Worm (Caenorhabditis elegans): Measurements from ENCODE around the gene F37C12.10.

DNA sequence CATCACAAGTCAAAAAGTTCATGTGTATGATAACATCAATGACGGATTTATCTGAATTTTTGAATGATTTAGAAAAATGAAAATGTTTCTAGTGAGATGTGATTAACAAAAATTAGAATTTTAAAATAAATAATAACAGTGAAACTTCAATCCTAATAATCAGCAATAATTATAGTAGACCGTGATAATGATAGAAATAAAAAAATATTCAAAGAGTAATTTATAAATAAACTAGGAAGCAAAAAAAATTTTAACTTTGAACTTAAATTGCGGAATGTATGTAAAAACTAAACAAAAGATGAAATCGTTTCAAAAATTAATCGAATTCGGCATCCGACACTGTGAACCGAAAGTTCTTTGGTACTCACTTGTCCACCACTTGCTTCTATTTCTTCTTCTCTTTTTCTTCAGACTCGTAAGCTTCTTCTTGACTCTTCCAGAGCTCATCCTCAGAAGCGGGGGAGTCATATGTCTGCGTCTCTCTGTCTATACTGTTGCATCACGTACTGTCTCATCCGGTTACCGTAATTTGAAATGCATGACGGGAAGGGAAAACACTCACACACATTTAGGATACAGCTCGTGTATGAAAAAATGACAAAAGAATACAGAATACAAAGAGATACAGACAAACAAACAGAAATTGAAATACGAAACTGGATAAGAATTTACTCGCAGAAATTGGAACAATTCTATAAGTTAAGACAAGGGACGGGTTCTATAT, 4.9 kb upstream of the F37C12.10 start, which contains the start of gene mec-14:
- no peak for TF ChIP-seq ztf-29 (GFP tag; IDR thresholded peaks at IDR 0.05)
- no peak for TF ChIP-seq ztf-23 (GFP tag; IDR thresholded peaks at IDR 0.05)
- no peak for TF ChIP-seq med-1 (GFP tag; optimal IDR thresholded peaks at IDR 0.05; ENCODE audit: insufficient read depth)
- no peak for TF ChIP-seq tab-1 (GFP tag; IDR thresholded peaks at IDR 0.05)
- TF ChIP-seq T22C8.4 (GFP tag; IDR thresholded peaks at IDR 0.05) = no peak

Data from whole organism, midembryonic.